Worm (Caenorhabditis elegans): Measurements from ENCODE around the gene sma-2.

DNA sequence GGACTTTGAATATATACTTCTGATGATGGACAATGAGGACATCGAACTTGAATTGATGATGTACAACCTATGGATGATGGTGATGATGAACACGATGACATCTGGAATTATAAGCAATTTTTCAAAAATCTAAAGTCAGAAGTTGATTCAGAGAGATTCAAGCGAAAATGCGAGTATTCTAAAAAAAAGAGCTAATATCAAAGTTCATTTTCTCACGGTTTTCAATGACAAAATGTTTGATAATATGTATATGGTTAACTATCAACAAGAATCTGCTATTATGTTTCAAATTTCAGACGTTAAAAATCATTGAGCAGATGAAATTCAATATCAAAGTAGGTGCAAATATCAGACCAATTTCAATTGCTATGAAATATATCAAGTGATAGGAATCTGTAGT lies 30.4 kb downstream of the sma-2 start, which contains the start of gene K02D10.4:
- TF ChIP-seq dao-5 (tag; optimal IDR thresholded peaks at IDR 0.05) (no peak), him-1 (tag; optimal IDR thresholded peaks at IDR 0.05) (no peak), W03F9.2 (tag; optimal IDR thresholded peaks at IDR 0.05) (no peak)
